Worm (Caenorhabditis elegans): ENCODE data around the gene unc-83.

ce11 chrV:6464238-6464637 is 627 bp upstream of the unc-83 start:
- TF ChIP-seq hsf-1 (GFP tag; IDR thresholded peaks at IDR 0.05) (no peak), Y95B8A.8 (GFP tag; IDR thresholded peaks at IDR 0.05) (no peak), T07F8.4 (tag; optimal IDR thresholded peaks at IDR 0.05) (no peak)

Data from whole organism, young adult.